Worm (Caenorhabditis elegans): Measurements from ENCODE around the gene twk-26.
A peak's percentile ranks its signal among the peaks of the same experiment; 100 is the strongest.

The twk-26 gene

DNA sequence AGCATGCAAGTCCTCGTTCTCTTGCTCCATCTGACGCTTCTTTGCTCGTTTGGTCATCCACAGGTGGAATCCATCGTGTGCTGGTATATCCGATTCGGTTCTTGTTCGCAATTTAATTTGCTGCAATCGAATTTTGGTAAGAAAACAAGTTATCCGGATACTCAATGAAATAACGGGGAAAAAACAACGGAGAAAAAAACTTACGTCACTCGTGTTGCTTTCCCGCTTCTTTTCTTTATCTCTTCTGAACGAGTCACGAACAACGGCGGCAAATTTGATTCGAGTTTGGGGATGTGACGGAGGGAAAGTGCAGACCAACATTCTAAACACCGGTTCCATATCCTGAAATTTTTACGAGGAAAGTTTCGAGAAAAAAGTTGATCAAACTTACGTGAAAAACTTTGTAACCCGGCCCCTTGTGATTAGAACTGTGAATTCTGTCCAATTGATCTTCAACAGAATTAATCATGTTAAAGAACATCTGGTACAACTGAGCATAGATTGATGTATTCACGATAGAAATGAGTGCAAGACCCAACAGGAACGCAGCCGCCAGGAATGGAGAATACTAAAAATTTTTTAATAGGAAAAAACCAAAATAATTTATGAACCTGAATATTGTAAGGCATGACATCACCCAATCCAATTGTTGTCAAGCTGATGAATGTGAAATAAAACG is 3.2 kb downstream of the twk-26 start:
- TF ChIP-seq egl-13 (tag; optimal IDR thresholded peaks at IDR 0.05) (no peak), tbx-2 (tag; optimal IDR thresholded peaks at IDR 0.05) (peak; percentile 25), pqm-1 (tag; optimal IDR thresholded peaks at IDR 0.05) (no peak), unc-130 (tag; optimal IDR thresholded peaks at IDR 0.05) (no peak), lin-14 (GFP tag; optimal IDR thresholded peaks at IDR 0.05) (peak; percentile 49), fkh-10 (GFP tag; optimal IDR thresholded peaks at IDR 0.05) (peak; percentile 50)

DNA sequence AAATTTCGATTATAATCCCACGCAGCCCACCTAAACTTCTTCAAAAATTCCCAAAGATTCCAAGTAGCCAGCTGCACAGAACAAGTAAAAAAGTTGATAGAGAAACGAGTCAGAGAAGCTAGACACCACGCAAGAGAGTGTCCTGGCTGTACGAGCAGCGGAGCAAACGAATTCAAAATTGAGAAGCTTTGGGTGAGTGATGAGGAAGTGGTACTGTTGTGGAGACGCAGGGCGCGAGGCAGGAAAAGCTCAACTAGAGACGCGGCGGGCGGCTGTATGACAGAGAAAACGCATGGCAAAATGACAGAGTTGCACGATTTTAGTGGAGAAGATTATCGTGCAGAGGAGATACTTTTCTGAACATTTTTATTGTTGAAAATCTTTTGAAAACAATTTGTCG is 5.4 kb downstream of the twk-26 start:
- peak; percentile 62 for TF ChIP-seq fkh-10 (GFP tag; optimal IDR thresholded peaks at IDR 0.05)
- TF ChIP-seq unc-86 (tag; optimal IDR thresholded peaks at IDR 0.05) = peak; percentile 41
- no peak for TF ChIP-seq hlh-17 (GFP tag; optimal IDR thresholded peaks at IDR 0.05; ENCODE audit: borderline replicate concordance)
- no peak for TF ChIP-seq nhr-90 (tag; optimal IDR thresholded peaks at IDR 0.05; ENCODE audit: poor library complexity)
- TF ChIP-seq dpl-1 (GFP tag; optimal IDR thresholded peaks at IDR 0.05) = peak in 1 of 3 experiments; percentile 6
- no peak for TF ChIP-seq ces-1 (GFP tag; optimal IDR thresholded peaks at IDR 0.05)
- TF ChIP-seq F16B12.6 (tag; optimal IDR thresholded peaks at IDR 0.05) = no peak
- no peak for TF ChIP-seq elt-3 (tag; optimal IDR thresholded peaks at IDR 0.05)
- no peak for TF ChIP-seq ets-5 (GFP tag; IDR thresholded peaks at IDR 0.05)
- no peak for TF ChIP-seq ceh-8 (GFP tag; optimal IDR thresholded peaks at IDR 0.05)
- peak; percentile 58 for TF ChIP-seq nhr-47 (tag; optimal IDR thresholded peaks at IDR 0.05)
- TF ChIP-seq rnt-1 (tag; optimal IDR thresholded peaks at IDR 0.05) = peak; percentile 76
- TF ChIP-seq mab-9 (GFP tag; IDR thresholded peaks at IDR 0.05) = no peak
- TF ChIP-seq skn-1 (tag; optimal IDR thresholded peaks at IDR 0.05) = peak; percentile 43
- TF ChIP-seq ceh-82 (tag; optimal IDR thresholded peaks at IDR 0.05) = peak; percentile 40 to 66 (median 50)
- TF ChIP-seq efl-1 (optimal IDR thresholded peaks at IDR 0.05) = peak; percentile 4 to 45
- TF ChIP-seq efl-1 (GFP tag; optimal IDR thresholded peaks at IDR 0.05 in 1 of 2) = peak in 1 of 2 experiments; percentile 40
- no peak for TF ChIP-seq nhr-28 (tag; optimal IDR thresholded peaks at IDR 0.05)
- no peak for TF ChIP-seq Y116A8C.19 (tag; optimal IDR thresholded peaks at IDR 0.05; ENCODE audit: borderline replicate concordance)
- TF ChIP-seq lin-13 (GFP tag; optimal IDR thresholded peaks at IDR 0.05) = no peak
- TF ChIP-seq tbx-2 (tag; optimal IDR thresholded peaks at IDR 0.05) = peak; percentile 47
- no peak for TF ChIP-seq ceh-88 (GFP tag; IDR thresholded peaks at IDR 0.05)
- TF ChIP-seq lsy-2 (tag; optimal IDR thresholded peaks at IDR 0.05) = peak in 1 of 2 experiments; percentile 57
- TF ChIP-seq nhr-20 (tag; optimal IDR thresholded peaks at IDR 0.05) = peak; percentile 20
- peak in 1 of 2 experiments; percentile 35 for TF ChIP-seq mdl-1 (tag; optimal IDR thresholded peaks at IDR 0.05)
- TF ChIP-seq unc-98 (GFP tag; IDR thresholded peaks at IDR 0.05) = no peak
- TF ChIP-seq isw-1 (GFP tag; IDR thresholded peaks at IDR 0.05) = no peak
- peak; percentile 28 for TF ChIP-seq xbp-1 (tag; optimal IDR thresholded peaks at IDR 0.05)
- TF ChIP-seq egl-13 (tag; optimal IDR thresholded peaks at IDR 0.05) = peak; percentile 34
- TF ChIP-seq aly-2 (tag; optimal IDR thresholded peaks at IDR 0.05) = no peak
- peak; percentile 51 for TF ChIP-seq snu-23 (GFP tag; optimal IDR thresholded peaks at IDR 0.05)
- peak; percentile 59 for TF ChIP-seq fkh-8 (tag; optimal IDR thresholded peaks at IDR 0.05)
- TF ChIP-seq dsc-1 (tag; optimal IDR thresholded peaks at IDR 0.05) = peak; percentile 26
- TF ChIP-seq mep-1 (tag; optimal IDR thresholded peaks at IDR 0.05) = peak; percentile 36
- no peak for TF ChIP-seq snpc-4 (tag; optimal IDR thresholded peaks at IDR 0.05)
- peak; percentile 86 for TF ChIP-seq lin-14 (GFP tag; optimal IDR thresholded peaks at IDR 0.05)
- TF ChIP-seq nhr-19 (GFP tag; conservative IDR thresholded peaks at IDR 0.05) = peak; percentile 47
- no peak for TF ChIP-seq zip-4 (GFP tag; optimal IDR thresholded peaks at IDR 0.05)
- peak; percentile 72 for TF ChIP-seq nhr-71 (tag; optimal IDR thresholded peaks at IDR 0.05)
- TF ChIP-seq nhr-85 (tag) = no peak
- TF ChIP-seq swsn-7 (tag; optimal IDR thresholded peaks at IDR 0.05) = peak; percentile 64
- no peak for TF ChIP-seq ama-1 (optimal IDR thresholded peaks at IDR 0.05)
